Fruit fly (Drosophila melanogaster): ENCODE data around the gene RpL36A.

DNA sequence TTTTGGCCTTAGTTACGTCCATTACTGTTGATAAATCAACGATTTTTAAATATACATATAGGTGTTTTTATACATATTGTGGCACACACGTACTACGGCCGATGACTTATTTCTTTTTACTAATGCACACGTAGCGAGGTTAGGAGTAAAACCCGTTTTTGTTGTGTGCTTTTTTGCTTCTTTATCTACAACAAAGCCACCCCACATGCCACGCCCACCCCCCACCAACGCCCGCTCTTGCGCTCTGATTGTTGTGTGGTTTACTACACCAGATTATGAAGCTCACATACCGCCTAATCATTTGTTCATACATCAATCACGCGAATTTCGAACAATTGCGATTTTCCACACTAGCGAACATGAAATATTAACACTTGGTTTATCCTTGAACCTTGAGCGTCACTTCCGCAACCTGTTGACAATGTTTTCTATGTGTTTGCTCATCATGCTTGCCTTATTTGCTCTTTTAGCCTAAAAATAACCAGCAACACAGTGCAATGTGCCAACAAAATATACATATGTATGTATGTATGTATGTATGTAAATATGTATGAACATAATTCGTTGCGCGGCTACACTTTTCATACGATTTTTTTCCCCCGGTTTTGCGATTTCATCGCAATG lies 49.5 kb downstream of the RpL36A start:
- TF ChIP-seq sv (GFP tag; optimal IDR thresholded peaks at IDR 0.05) (no peak), lola (GFP tag; optimal IDR thresholded peaks at IDR 0.05) (no peak), Myc (optimal IDR thresholded peaks at IDR 0.05) (no peak), dsf (GFP tag; optimal IDR thresholded peaks at IDR 0.05; ENCODE audit: borderline replicate concordance) (no peak), br (GFP tag; optimal IDR thresholded peaks at IDR 0.05) (no peak), psq (GFP tag; optimal IDR thresholded peaks at IDR 0.05) (no peak), CG9705 (GFP tag; optimal IDR thresholded peaks at IDR 0.05) (no peak), h (GFP tag; optimal IDR thresholded peaks at IDR 0.05) (no peak), Abd-B (GFP tag; optimal IDR thresholded peaks at IDR 0.05) (no peak), Mio (GFP tag; optimal IDR thresholded peaks at IDR 0.05) (no peak), rgr (GFP tag; optimal IDR thresholded peaks at IDR 0.05) (no peak), HLH106 (tag; optimal IDR thresholded peaks at IDR 0.05) (peak; percentile 6), usp (GFP tag; optimal IDR thresholded peaks at IDR 0.05) (no peak)

All from whole organism, wandering third instar larva.